Worm (Caenorhabditis elegans): ENCODE data around the gene F19C6.2.

The F19C6.2 gene

ce11 chrX:9962535-9962934, 38.2 kb upstream of the F19C6.2 start:
- no peak for TF ChIP-seq egl-27 (tag; optimal IDR thresholded peaks at IDR 0.05)
- TF ChIP-seq elt-3 (tag; optimal IDR thresholded peaks at IDR 0.05): no peak
- TF ChIP-seq nhr-6 (tag; optimal IDR thresholded peaks at IDR 0.05): no peak
- no peak for TF ChIP-seq ama-1 (optimal IDR thresholded peaks at IDR 0.05)
- no peak for TF ChIP-seq ceh-82 (tag; optimal IDR thresholded peaks at IDR 0.05)
- TF ChIP-seq nhr-23 (tag; optimal IDR thresholded peaks at IDR 0.05): no peak
- no peak for TF ChIP-seq nhr-237 (tag; optimal IDR thresholded peaks at IDR 0.05)
- TF ChIP-seq lin-11 (tag; optimal IDR thresholded peaks at IDR 0.05): no peak
- no peak for TF ChIP-seq mbf-1 (tag; optimal IDR thresholded peaks at IDR 0.05)
- TF ChIP-seq ZK546.5 (tag; optimal IDR thresholded peaks at IDR 0.05): no peak
- no peak for TF ChIP-seq fos-1 (tag; optimal IDR thresholded peaks at IDR 0.05)
- TF ChIP-seq mdl-1 (tag; optimal IDR thresholded peaks at IDR 0.05): no peak
- no peak for TF ChIP-seq lin-13 (GFP tag; optimal IDR thresholded peaks at IDR 0.05)
- TF ChIP-seq crh-2 (tag; optimal IDR thresholded peaks at IDR 0.05): no peak
- no peak for TF ChIP-seq unc-62 (GFP tag; optimal IDR thresholded peaks at IDR 0.05)

DNA sequence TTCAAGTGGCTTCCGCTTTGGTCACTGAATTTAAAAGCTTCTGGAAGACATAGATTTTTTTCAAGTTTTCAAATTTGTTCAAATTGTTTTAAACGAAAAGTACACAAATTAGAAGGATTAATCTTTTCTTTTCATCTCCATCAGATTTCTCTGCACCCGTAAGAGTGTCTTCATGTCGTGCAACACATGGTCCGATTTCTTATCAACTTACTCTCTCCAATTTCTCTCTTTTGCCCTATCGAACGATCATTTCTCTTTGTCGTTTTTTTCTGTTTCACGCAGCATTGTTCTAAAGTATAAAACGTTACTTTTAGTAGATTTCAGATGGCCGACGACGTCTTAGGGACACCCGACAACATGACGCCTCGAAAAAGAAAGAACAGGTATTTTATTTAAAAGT, 35.5 kb upstream of the F19C6.2 start, which contains the start of gene pssy-1:
TSS of gene pssy-1 (plus strand) at position 318 of the 400 bp plus-strand sequence.
- TF ChIP-seq sma-9 (GFP tag; optimal IDR thresholded peaks at IDR 0.05) (peak; percentile 25), sma-9 (tag; optimal IDR thresholded peaks at IDR 0.05) (no peak), lin-11 (tag; optimal IDR thresholded peaks at IDR 0.05) (no peak)

- TF ChIP-seq sem-4 (tag; optimal IDR thresholded peaks at IDR 0.05): no peak
- no peak for TF ChIP-seq snpc-4 (tag; optimal IDR thresholded peaks at IDR 0.05)
- no peak for TF ChIP-seq F13H6.1 (tag; optimal IDR thresholded peaks at IDR 0.05)
- no peak for TF ChIP-seq gmeb-1 (tag; optimal IDR thresholded peaks at IDR 0.05)
- no peak for TF ChIP-seq alr-1 (tag; optimal IDR thresholded peaks at IDR 0.05)
- TF ChIP-seq crh-2 (tag; optimal IDR thresholded peaks at IDR 0.05): no peak
- no peak for TF ChIP-seq ztf-4 (tag; optimal IDR thresholded peaks at IDR 0.05)
- TF ChIP-seq aly-2 (tag; optimal IDR thresholded peaks at IDR 0.05): no peak
- no peak for TF ChIP-seq egl-27 (tag; optimal IDR thresholded peaks at IDR 0.05)
- no peak for TF ChIP-seq blmp-1 (tag; optimal IDR thresholded peaks at IDR 0.05; ENCODE audit: insufficient read depth)
- no peak for TF ChIP-seq lsy-2 (tag; optimal IDR thresholded peaks at IDR 0.05)
- TF ChIP-seq nhr-21 (tag; optimal IDR thresholded peaks at IDR 0.05): no peak
- TF ChIP-seq lin-13 (GFP tag; optimal IDR thresholded peaks at IDR 0.05): no peak
- TF ChIP-seq mbf-1 (tag; optimal IDR thresholded peaks at IDR 0.05): no peak
Observed at ce11 chrX:9976206-9976605, 24.5 kb upstream of the F19C6.2 start, which contains the start of gene mgl-1. Gene mgl-1, minus strand, starts transcription at chrX:9976306.

- TF ChIP-seq F13H6.1 (tag; optimal IDR thresholded peaks at IDR 0.05) (no peak), lin-13 (GFP tag; optimal IDR thresholded peaks at IDR 0.05) (no peak), blmp-1 (tag; optimal IDR thresholded peaks at IDR 0.05; ENCODE audit: insufficient read depth) (no peak), crh-2 (tag; optimal IDR thresholded peaks at IDR 0.05) (no peak), aly-2 (tag; optimal IDR thresholded peaks at IDR 0.05) (no peak), Y55F3AM.14 (GFP tag; optimal IDR thresholded peaks at IDR 0.05) (no peak), zag-1 (tag; optimal IDR thresholded peaks at IDR 0.05) (no peak), lsy-2 (tag; optimal IDR thresholded peaks at IDR 0.05) (no peak), peb-1 (tag; optimal IDR thresholded peaks at IDR 0.05) (no peak), sem-4 (tag; optimal IDR thresholded peaks at IDR 0.05) (no peak), lin-11 (tag; optimal IDR thresholded peaks at IDR 0.05) (no peak), sma-9 (GFP tag; optimal IDR thresholded peaks at IDR 0.05) (no peak), sma-9 (tag; optimal IDR thresholded peaks at IDR 0.05) (no peak), nhr-12 (tag; optimal IDR thresholded peaks at IDR 0.05) (no peak), sma-3 (GFP tag; optimal IDR thresholded peaks at IDR 0.05) (no peak), elt-1 (tag; optimal IDR thresholded peaks at IDR 0.05) (no peak), skn-1 (tag; optimal IDR thresholded peaks at IDR 0.05) (no peak), nhr-129 (tag; optimal IDR thresholded peaks at IDR 0.05) (no peak), fos-1 (tag; optimal IDR thresholded peaks at IDR 0.05) (no peak)
Observed at ce11 chrX:9981259-9981658, 19.5 kb upstream of the F19C6.2 start.

DNA sequence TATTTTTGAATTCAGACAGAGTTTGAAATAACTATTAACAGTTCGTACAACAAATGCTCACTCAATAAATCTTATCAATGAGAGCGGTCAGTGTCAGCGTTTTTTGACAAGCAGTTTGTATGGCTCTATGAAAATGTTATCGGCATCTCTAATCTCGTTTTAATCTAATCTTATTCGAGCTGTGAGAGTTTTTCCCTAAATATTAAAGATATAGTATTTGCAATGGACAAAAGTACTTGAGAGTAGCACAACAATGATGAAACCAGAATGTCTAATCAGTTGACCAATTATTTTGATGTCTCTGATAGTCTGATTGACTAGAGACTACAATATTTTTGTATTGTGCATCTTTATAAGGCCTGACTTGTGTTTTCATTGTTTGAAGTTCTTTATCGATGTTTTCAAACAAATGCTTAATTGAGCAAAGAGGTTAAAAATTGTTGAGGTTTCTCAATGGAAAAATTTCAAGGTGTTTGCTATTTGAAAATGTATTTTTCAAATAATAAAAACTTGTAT, 15.8 kb upstream of the F19C6.2 start, which contains the start of gene F19C6.5:
TSS of gene F19C6.5 (minus strand) at position 51 of the 516 bp plus-strand sequence.
- TF ChIP-seq ama-1 (optimal IDR thresholded peaks at IDR 0.05) (no peak), fos-1 (tag; optimal IDR thresholded peaks at IDR 0.05) (peak; percentile 5), nhr-77 (tag; optimal IDR thresholded peaks at IDR 0.05) (no peak), unc-55 (GFP tag; optimal IDR thresholded peaks at IDR 0.05) (no peak), nhr-10 (tag; optimal IDR thresholded peaks at IDR 0.05) (no peak)

Data from whole organism, L2 larva.